Fruit fly (Drosophila melanogaster): ENCODE results near the gene CG4982.

dm6 chr3L:16259552-16259951 is 41.7 kb upstream of the CG4982 start, which contains the start of gene CG13053:
- TF ChIP-seq rgr (GFP tag; optimal IDR thresholded peaks at IDR 0.05) (no peak), sv (GFP tag; optimal IDR thresholded peaks at IDR 0.05) (no peak)

Data from whole organism, wandering third instar larva.